Fruit fly (Drosophila melanogaster): ENCODE data around the gene CG2931.

dm6 chr3R:5563420-5563819, 5.0 kb downstream of the CG2931 start, which contains the start of gene Pi4KIIalpha:
- TF ChIP-seq CG6854 (GFP tag; optimal IDR thresholded peaks at IDR 0.05), result no peak
- TF ChIP-seq salr (GFP tag; optimal IDR thresholded peaks at IDR 0.05), result no peak
- TF ChIP-seq Blimp-1 (GFP tag; optimal IDR thresholded peaks at IDR 0.05), result no peak
- no peak for TF ChIP-seq Lpt (GFP tag; optimal IDR thresholded peaks at IDR 0.05)
- no peak for TF ChIP-seq achi (GFP tag; optimal IDR thresholded peaks at IDR 0.05)
- no peak for TF ChIP-seq Ets96B (tag; optimal IDR thresholded peaks at IDR 0.05)
- no peak for TF ChIP-seq Gug (GFP tag; IDR thresholded peaks at IDR 0.05)
- TF ChIP-seq Ets21C (GFP tag; optimal IDR thresholded peaks at IDR 0.05), result no peak
- TF ChIP-seq CG32006 (GFP tag; optimal IDR thresholded peaks at IDR 0.05), result no peak
- TF ChIP-seq CG4318 (GFP tag; optimal IDR thresholded peaks at IDR 0.05), result no peak
- no peak for TF ChIP-seq CG16779 (tag; optimal IDR thresholded peaks at IDR 0.05)
- no peak for TF ChIP-seq Hr38 (GFP tag; optimal IDR thresholded peaks at IDR 0.05)

All from whole organism, prepupa.